Worm (Caenorhabditis elegans) whole organism, L4 larva: Measurements from ENCODE around the gene mcm-10.

Source experiments
- F44E2.7 ChIP-seq: fragments of 200-800 bp; sonication (Bioruptor generic); IDR thresholded peaks from 2 replicates; pipeline ENCODE4 v2.1.2; 2022; ENCODE audit warnings: missing genetic modification characterization, missing compliant biosample characterization
- R02D3.7 ChIP-seq: fragments of 150-350 bp; sonication (generic microtip); optimal IDR thresholded peaks from 3 replicates; lab custom pipeline; 2014; ENCODE audit warnings: missing biosample characterization, missing genetic modification characterization
- Y105C5A.15 ChIP-seq: fragments of 200-800 bp; sonication (Bioruptor generic); IDR thresholded peaks from 2 replicates; pipeline ENCODE4 v1.3.6; 2022; ENCODE audit warnings: missing genetic modification characterization, missing compliant biosample characterization
- Y48G9A.11 ChIP-seq: fragments of 200-800 bp; sonication (Bioruptor generic); IDR thresholded peaks from 2 replicates; pipeline ENCODE4 v1.3.6; 2022; ENCODE audit warnings: missing genetic modification reagents, missing genetic modification characterization, missing compliant biosample characterization
- Y75B8A.6 ChIP-seq: fragments of 200-800 bp; sonication (Bioruptor generic); IDR thresholded peaks from 2 replicates; pipeline ENCODE4 v1.3.6; 2022; ENCODE audit warnings: missing genetic modification reagents, missing genetic modification characterization, missing compliant biosample characterization
- ZK337.2 ChIP-seq: fragments of 200-800 bp; sonication (Bioruptor generic); IDR thresholded peaks from 2 replicates; pipeline ENCODE4 v1.3.6; 2022; ENCODE audit warnings: missing genetic modification reagents, missing genetic modification characterization, missing compliant biosample characterization
- aha-1 ChIP-seq: fragments of 150-350 bp; peaks from one replicate; lab custom pipeline; 2014; ENCODE audit warnings: missing biosample characterization, missing genetic modification characterization
- arid-1 ChIP-seq: fragments of 200-800 bp; sonication (Bioruptor generic); conservative IDR thresholded peaks from 2 replicates; pipeline ENCODE4 v1.3.6; 2022; ENCODE audit warnings: missing genetic modification reagents, missing genetic modification characterization, missing compliant biosample characterization
- attf-4 ChIP-seq: sonication (generic microtip); optimal IDR thresholded peaks from 3 replicates; lab custom pipeline; 2017; ENCODE audit warnings: missing biosample characterization, missing genetic modification characterization
- ceh-20 ChIP-seq: fragments of 200-800 bp; sonication (Bioruptor generic); IDR thresholded peaks from 2 replicates; pipeline ENCODE4 v1.3.6; 2022; ENCODE audit warnings: missing genetic modification reagents, missing genetic modification characterization, missing compliant biosample characterization
- ces-1 ChIP-seq: fragments of 150-350 bp; sonication (generic microtip); optimal IDR thresholded peaks from 4 replicates; lab custom pipeline; 2014; ENCODE audit warnings: missing biosample characterization, missing genetic modification reagents, missing genetic modification characterization
- daf-19 ChIP-seq: fragments of 200-800 bp; sonication (Bioruptor generic); conservative IDR thresholded peaks from 2 replicates; pipeline ENCODE4 v1.3.6; 2022; ENCODE audit warnings: missing genetic modification characterization, missing compliant biosample characterization
- daf-8 ChIP-seq: fragments of 200-800 bp; sonication (Bioruptor generic); IDR thresholded peaks from 2 replicates; pipeline ENCODE4 v1.3.6; 2022; ENCODE audit warnings: missing genetic modification characterization, missing compliant biosample characterization
- dmd-6 ChIP-seq: fragments of 200-800 bp; sonication (Bioruptor generic); IDR thresholded peaks from 2 replicates; pipeline ENCODE4 v1.3.6; 2022; ENCODE audit warnings: missing genetic modification reagents, missing genetic modification characterization, missing compliant biosample characterization
- dmd-8 ChIP-seq: fragments of 200-800 bp; sonication (Bioruptor generic); IDR thresholded peaks from 2 replicates; pipeline ENCODE4 v1.3.6; 2022; ENCODE audit warnings: missing genetic modification characterization, missing compliant biosample characterization
- dmd-9 ChIP-seq: fragments of 200-800 bp; sonication (Bioruptor generic); IDR thresholded peaks from 2 replicates; pipeline ENCODE4 v1.3.6; 2022; ENCODE audit warnings: missing genetic modification reagents, missing genetic modification characterization, missing compliant biosample characterization
- egl-43 ChIP-seq: fragments of 200-800 bp; sonication (Bioruptor generic); IDR thresholded peaks from 2 replicates; pipeline ENCODE4 v1.3.6; 2022; ENCODE audit warnings: missing genetic modification reagents, missing genetic modification characterization, missing compliant biosample characterization
- fkh-10 ChIP-seq: fragments of 150-350 bp; optimal IDR thresholded peaks from 2 replicates; lab custom pipeline; 2014; ENCODE audit warnings: missing biosample characterization, missing genetic modification reagents, missing genetic modification characterization
- gei-8 ChIP-seq: fragments of 200-800 bp; sonication (Bioruptor generic); optimal IDR thresholded peaks from 2 replicates; lab custom pipeline; 2018; ENCODE audit warnings: mild to moderate bottlenecking, missing genetic modification characterization, missing compliant biosample characterization
- hif-1 ChIP-seq, 2 experiments: sonication (generic microtip); optimal IDR thresholded peaks; 2 replicates each; lab custom pipeline; 2016 to 2017; ENCODE audit warnings: missing compliant biosample characterization in 2 of 2, missing genetic modification characterization in 2 of 2, missing genetic modification reagents in 2 of 2, missing genotype in 2 of 2, mild to moderate bottlenecking in 1 of 2
- hlh-11 ChIP-seq: fragments of 200-800 bp; sonication (Bioruptor generic); optimal IDR thresholded peaks from 2 replicates; lab custom pipeline; 2018; ENCODE audit warnings: mild to moderate bottlenecking, missing genetic modification characterization, missing compliant biosample characterization
- hmg-1.1 ChIP-seq: fragments of 200-800 bp; sonication (Bioruptor generic); IDR thresholded peaks from 2 replicates; pipeline ENCODE4 v1.3.6; 2022; ENCODE audit warnings: missing genetic modification reagents, missing genetic modification characterization, missing compliant biosample characterization
- lim-7 ChIP-seq: fragments of 200-800 bp; sonication (Bioruptor generic); IDR thresholded peaks from 2 replicates; pipeline ENCODE4 v1.3.6; 2022; ENCODE audit warnings: missing genetic modification characterization, missing compliant biosample characterization
- lin-13 ChIP-seq: fragments of 150-350 bp; optimal IDR thresholded peaks from 2 replicates; lab custom pipeline; 2014; ENCODE audit warnings: missing biosample characterization, missing genetic modification reagents, missing genetic modification characterization
- lin-38 ChIP-seq: fragments of 200-800 bp; sonication (Bioruptor generic); IDR thresholded peaks from 2 replicates; pipeline ENCODE4 v1.3.6; 2022; ENCODE audit warnings: missing genetic modification reagents, missing genetic modification characterization, missing compliant biosample characterization
- lsy-2 ChIP-seq, 2 experiments: fragments of 150-350 bp in 1 of 2; sonication (generic microtip) in 1 of 2; optimal IDR thresholded peaks; 2 replicates each; lab custom pipeline; 2014 to 2017; ENCODE audit warnings: missing biosample characterization in 2 of 2, missing genetic modification characterization in 2 of 2
- madf-5 ChIP-seq, 2 experiments: fragments of 200-800 bp; sonication (Bioruptor generic); IDR thresholded peaks; 2 replicates each; pipeline ENCODE4 v1.3.6; 2022; ENCODE audit warnings: missing compliant biosample characterization in 2 of 2, missing genetic modification characterization in 2 of 2
- mdt-29 ChIP-seq: fragments of 200-800 bp; sonication (Bioruptor generic); IDR thresholded peaks from 2 replicates; pipeline ENCODE4 v1.3.6; 2022; ENCODE audit warnings: missing genetic modification reagents, missing genetic modification characterization, missing compliant biosample characterization
- mep-1 ChIP-seq: fragments of 150-350 bp; sonication (generic microtip); optimal IDR thresholded peaks from 3 replicates; lab custom pipeline; 2014; ENCODE audit warnings: missing biosample characterization, missing genetic modification characterization
- mes-2 ChIP-seq: sonication (generic microtip); optimal IDR thresholded peaks from 2 replicates; lab custom pipeline; 2016; ENCODE audit warnings: missing genotype, mild to moderate bottlenecking, missing genetic modification characterization, missing compliant biosample characterization; ENCODE audit not compliant: poor library complexity, severe bottlenecking
- nhr-11 ChIP-seq: fragments of 150-350 bp; optimal IDR thresholded peaks from 2 replicates; lab custom pipeline; 2014; ENCODE audit warnings: missing biosample characterization, missing genetic modification characterization
- nhr-111 ChIP-seq: fragments of 200-800 bp; sonication (Bioruptor generic); optimal IDR thresholded peaks from 2 replicates; lab custom pipeline; 2018; ENCODE audit warnings: mild to moderate bottlenecking, missing genetic modification characterization, missing compliant biosample characterization
- nhr-28 ChIP-seq: fragments of 150-350 bp; optimal IDR thresholded peaks from 2 replicates; lab custom pipeline; 2014; ENCODE audit warnings: missing biosample characterization, missing genetic modification characterization
- nhr-6 ChIP-seq: fragments of 150-350 bp; optimal IDR thresholded peaks from 2 replicates; lab custom pipeline; 2014; ENCODE audit warnings: missing biosample characterization, missing genetic modification characterization
- nhr-76 ChIP-seq: fragments of 150-350 bp; optimal IDR thresholded peaks from 2 replicates; lab custom pipeline; 2014; ENCODE audit warnings: missing biosample characterization, missing genetic modification characterization
- pha-4 ChIP-seq, 2 experiments: fragments of 150-350 bp in 1 of 2; fragments of 200-800 bp in 1 of 2; sonication (Bioruptor generic) in 1 of 2; IDR thresholded peaks in 1 of 2; optimal IDR thresholded peaks in 1 of 2; 2 replicates each; pipeline versions ENCODE4 v1.3.6 to Lab custom; 2014 to 2022; ENCODE audit warnings: missing genetic modification characterization in 2 of 2, missing genetic modification reagents in 2 of 2, missing biosample characterization in 1 of 2, missing compliant biosample characterization in 1 of 2
- php-3 ChIP-seq: fragments of 200-800 bp; sonication (Bioruptor generic); IDR thresholded peaks from 2 replicates; pipeline ENCODE4 v1.3.6; 2022; ENCODE audit warnings: missing genetic modification reagents, missing genetic modification characterization, missing compliant biosample characterization
- pqm-1 ChIP-seq: sonication (generic microtip); optimal IDR thresholded peaks from 2 replicates; lab custom pipeline; 2017; ENCODE audit warnings: missing biosample characterization, missing genetic modification characterization
- rbr-2 ChIP-seq: sonication (generic microtip); optimal IDR thresholded peaks from 2 replicates; lab custom pipeline; 2016; ENCODE audit warnings: missing genotype, missing genetic modification characterization, missing compliant biosample characterization
- spr-1 ChIP-seq: sonication (generic microtip); optimal IDR thresholded peaks from 2 replicates; lab custom pipeline; 2016; ENCODE audit warnings: mild to moderate bottlenecking, missing genetic modification characterization, missing compliant biosample characterization
- tra-1 ChIP-seq: fragments of 200-800 bp; sonication (Bioruptor generic); IDR thresholded peaks from 2 replicates; pipeline ENCODE4 v1.3.6; 2022; ENCODE audit warnings: missing genetic modification reagents, missing genetic modification characterization, missing compliant biosample characterization
- unc-130 ChIP-seq: sonication (generic microtip); optimal IDR thresholded peaks from 2 replicates; lab custom pipeline; 2016; ENCODE audit warnings: missing genetic modification reagents, missing genetic modification characterization, missing compliant biosample characterization
- vab-7 ChIP-seq: fragments of 200-800 bp; sonication (Bioruptor generic); IDR thresholded peaks from 2 replicates; pipeline ENCODE4 v1.3.6; 2022; ENCODE audit warnings: missing genetic modification reagents, missing genetic modification characterization, missing compliant biosample characterization
- zag-1 ChIP-seq: fragments of 150-350 bp; optimal IDR thresholded peaks from 2 replicates; lab custom pipeline; 2014; ENCODE audit warnings: missing biosample characterization, missing genetic modification characterization
- zip-11 ChIP-seq: fragments of 200-800 bp; sonication (Bioruptor generic); IDR thresholded peaks from 2 replicates; pipeline ENCODE4 v1.3.6; 2022; ENCODE audit warnings: missing genetic modification characterization, missing compliant biosample characterization
- ztf-7 ChIP-seq: fragments of 150-350 bp; optimal IDR thresholded peaks from 2 replicates; lab custom pipeline; 2014; ENCODE audit warnings: missing biosample characterization, missing genetic modification characterization

Gene mcm-10

ce11 chrIII:11352840-11353239 is 35.5 kb downstream of the mcm-10 start (continued):
- TF ChIP-seq ztf-7 (tag; lab: Kevin White, UChicago) = no peak
- no peak for TF ChIP-seq fkh-10 (GFP tag; lab: Kevin White, UChicago)
- TF ChIP-seq pha-4 (GFP tag; IDR thresholded peaks at IDR 0.05; lab: Robert Waterston, UW) = peak; percentile 68; the same call in 1 of the 2 replicates
- TF ChIP-seq pha-4 (tag; optimal IDR thresholded peaks at IDR 0.05; lab: Kevin White, UChicago) = no peak
- TF ChIP-seq nhr-11 (tag; lab: Kevin White, UChicago) = peak; percentile 22
- TF ChIP-seq arid-1 (GFP tag; lab: Robert Waterston, UW) = peak; percentile 82
- TF ChIP-seq php-3 (GFP tag; lab: Robert Waterston, UW) = no peak
- TF ChIP-seq mdt-29 (GFP tag; lab: Robert Waterston, UW) = 0 out of 2 replicates have a peak, but pooled peaks have one; percentile 20
- peak; percentile 75 for TF ChIP-seq egl-43 (GFP tag; lab: Robert Waterston, UW)
- TF ChIP-seq dmd-8 (GFP tag; lab: Robert Waterston, UW) = peak; percentile 79; the same call in 1 of the 2 replicates
- peak; percentile 43 for TF ChIP-seq lin-13 (GFP tag; lab: Kevin White, UChicago)
- TF ChIP-seq mes-2 (tag; lab: Kevin White, UChicago) = peak; percentile 76
- TF ChIP-seq lim-7 (GFP tag; lab: Robert Waterston, UW) = peak; percentile 83
- TF ChIP-seq madf-5 (GFP tag; IDR thresholded peaks at IDR 0.05; lab: Robert Waterston, UW) = peak in 1 of 2 experiments; percentile 57; a peak in 1 of 4 replicates
- peak; percentile 21 for TF ChIP-seq gei-8 (GFP tag; lab: Kevin White, UChicago)
- 0 out of 2 replicates have a peak, but pooled peaks have one; percentile 34 for TF ChIP-seq dmd-9 (GFP tag; lab: Robert Waterston, UW)
- TF ChIP-seq zip-11 (GFP tag; lab: Robert Waterston, UW) = peak; percentile 70; the same call in 1 of the 2 replicates
- peak; percentile 29 for TF ChIP-seq mep-1 (tag; lab: Kevin White, UChicago)
- TF ChIP-seq rbr-2 (tag; lab: Kevin White, UChicago) = peak; percentile 14
- TF ChIP-seq nhr-28 (tag; lab: Kevin White, UChicago) = peak; percentile 2
- TF ChIP-seq Y75B8A.6 = peak; percentile 57; the same call in 1 of the 2 replicates
- peak; percentile 53 for TF ChIP-seq nhr-111 (GFP tag; lab: Kevin White, UChicago)

DNA sequence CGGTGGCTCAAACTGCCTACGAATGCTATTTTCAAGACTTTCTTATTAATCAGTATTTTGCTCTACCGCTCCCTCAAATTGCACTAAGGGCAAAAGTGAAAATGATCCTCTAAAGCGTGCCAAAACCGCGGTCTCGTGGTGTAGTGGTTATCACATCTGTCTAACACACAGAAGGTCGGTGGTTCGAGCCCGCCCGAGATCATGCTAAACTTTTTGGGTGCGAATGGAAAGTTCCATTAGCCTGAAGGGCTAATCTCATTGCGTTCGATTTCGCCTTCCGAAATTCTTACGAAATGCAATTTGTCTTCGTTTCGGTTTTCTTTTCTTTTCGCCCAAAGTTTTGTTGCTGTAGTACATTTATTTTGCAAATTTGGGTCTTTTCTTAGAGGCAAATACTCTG is 36.1 kb downstream of the mcm-10 start:
- TF ChIP-seq spr-1 (tag; lab: Kevin White, UChicago) (no peak), ztf-7 (tag; lab: Kevin White, UChicago) (no peak), aha-1 (tag; lab: Kevin White, UChicago) (peak; percentile 48), unc-130 (peak; percentile 16), rbr-2 (tag; lab: Kevin White, UChicago) (no peak), dmd-6 (peak; percentile 37; the same call in 1 of the 2 replicates), nhr-76 (tag; lab: Kevin White, UChicago) (no peak), zag-1 (tag; lab: Kevin White, UChicago) (no peak), hmg-1.1 (0 out of 2 replicates have a peak, but pooled peaks have one; percentile 37), pqm-1 (tag; lab: Kevin White, UChicago) (no peak), F44E2.7 (GFP tag; lab: Robert Waterston, UW) (0 out of 2 replicates have a peak, but pooled peaks have one; percentile 30), mep-1 (tag; lab: Kevin White, UChicago) (peak; percentile 37), ces-1 (peak; percentile 35), Y48G9A.11 (GFP tag; lab: Robert Waterston, UW) (peak; percentile 53; the same call in 1 of the 2 replicates), daf-8 (GFP tag; lab: Robert Waterston, UW) (no peak), ceh-20 (GFP tag; lab: Robert Waterston, UW) (no peak), lim-7 (GFP tag; lab: Robert Waterston, UW) (peak; percentile 69), R02D3.7 (no peak), tra-1 (GFP tag; lab: Robert Waterston, UW) (peak; percentile 56; the same call in 1 of the 2 replicates), daf-19 (GFP tag; lab: Robert Waterston, UW) (0 out of 2 replicates have a peak, but pooled peaks have one; percentile 65), ZK337.2 (peak; percentile 24; the same call in 1 of the 2 replicates), nhr-6 (no peak), lsy-2 (tag; optimal IDR thresholded peaks at IDR 0.05; lab: Kevin White, UChicago) (peak in 1 of 2 experiments; percentile 13), arid-1 (GFP tag; lab: Robert Waterston, UW) (0 out of 2 replicates have a peak, but pooled peaks have one; percentile 28), dmd-8 (GFP tag; lab: Robert Waterston, UW) (0 out of 2 replicates have a peak, but pooled peaks have one; percentile 59), mes-2 (tag; lab: Kevin White, UChicago) (peak; percentile 52), hif-1 (tag; optimal IDR thresholded peaks at IDR 0.05; lab: Kevin White, UChicago) (no peak), vab-7 (GFP tag; lab: Robert Waterston, UW) (peak; percentile 69), attf-4 (tag; lab: Kevin White, UChicago) (no peak), lin-38 (GFP tag; lab: Robert Waterston, UW) (peak; percentile 45), hlh-11 (tag; lab: Kevin White, UChicago) (peak; percentile 10), Y105C5A.15 (no peak)
